Worm (Caenorhabditis elegans): ENCODE data around the gene abf-5.

ce11 chrX:12790036-12790435 lies 2.6 kb upstream of the abf-5 start, which contains the start of gene str-123:
- TF ChIP-seq elt-1 (tag; optimal IDR thresholded peaks at IDR 0.05) (no peak), nhr-77 (tag; optimal IDR thresholded peaks at IDR 0.05) (no peak), skn-1 (tag; optimal IDR thresholded peaks at IDR 0.05) (no peak), ceh-82 (tag; optimal IDR thresholded peaks at IDR 0.05) (no peak), nhr-6 (tag; optimal IDR thresholded peaks at IDR 0.05) (no peak), zag-1 (tag; optimal IDR thresholded peaks at IDR 0.05) (no peak), lsy-2 (tag; optimal IDR thresholded peaks at IDR 0.05) (no peak), nhr-129 (tag; optimal IDR thresholded peaks at IDR 0.05) (no peak), nhr-25 (tag; optimal IDR thresholded peaks at IDR 0.05) (no peak)
